Worm (Caenorhabditis elegans): ENCODE data around the gene syx-5.

syx-5 gene

DNA sequence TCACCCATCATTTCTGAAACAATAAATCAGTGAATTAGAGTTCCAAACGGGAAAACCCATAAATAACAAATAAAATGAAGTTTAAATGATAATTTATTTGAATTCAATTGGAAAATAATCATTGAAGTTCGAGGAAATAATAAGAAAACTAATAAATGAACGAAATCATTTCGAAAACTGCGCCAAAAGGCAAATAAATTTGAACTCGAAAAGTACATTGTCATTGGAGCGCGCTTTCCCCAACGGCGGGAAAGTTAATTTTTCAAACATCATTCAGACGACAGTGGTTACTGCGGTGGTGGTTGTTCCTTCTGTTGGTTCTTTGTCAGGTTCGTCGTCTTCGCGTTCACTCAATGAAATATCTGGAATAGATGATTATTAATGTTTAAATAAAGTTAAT is 31.2 kb upstream of the syx-5 start, which contains the start of gene npp-22 (continued):
- TF ChIP-seq lin-13 (GFP tag; optimal IDR thresholded peaks at IDR 0.05) = no peak
- TF ChIP-seq nhr-76 (tag; optimal IDR thresholded peaks at IDR 0.05) = no peak
- no peak for TF ChIP-seq dsc-1 (tag; optimal IDR thresholded peaks at IDR 0.05)
- TF ChIP-seq lir-3 (tag; optimal IDR thresholded peaks at IDR 0.05; ENCODE audit: poor library complexity) = no peak
- TF ChIP-seq ceh-63 (GFP tag; optimal IDR thresholded peaks at IDR 0.05) = no peak
- peak; percentile 94 to 97 for TF ChIP-seq lin-35 (GFP tag; optimal IDR thresholded peaks at IDR 0.05)
- peak; percentile 73 for TF ChIP-seq skn-1 (tag; optimal IDR thresholded peaks at IDR 0.05)
- no peak for TF ChIP-seq fkh-4 (tag; optimal IDR thresholded peaks at IDR 0.05; ENCODE audit: borderline replicate concordance)
- TF ChIP-seq unc-130 (tag; optimal IDR thresholded peaks at IDR 0.05) = peak; percentile 80
- peak; percentile 65 for TF ChIP-seq rnt-1 (tag; optimal IDR thresholded peaks at IDR 0.05)
- TF ChIP-seq nhr-77 (tag; optimal IDR thresholded peaks at IDR 0.05) = peak; percentile 22
- TF ChIP-seq snu-23 (GFP tag; optimal IDR thresholded peaks at IDR 0.05) = peak; percentile 56
- TF ChIP-seq lin-14 (GFP tag; optimal IDR thresholded peaks at IDR 0.05) = peak; percentile 63
- TF ChIP-seq efl-1 (optimal IDR thresholded peaks at IDR 0.05) = peak; percentile 96 to 99
- peak; percentile 96 to 100 for TF ChIP-seq efl-1 (GFP tag; optimal IDR thresholded peaks at IDR 0.05 in 1 of 2)
- peak; percentile 33 for TF ChIP-seq unc-86 (tag; optimal IDR thresholded peaks at IDR 0.05)
- TF ChIP-seq fkh-10 (GFP tag; optimal IDR thresholded peaks at IDR 0.05) = no peak
- TF ChIP-seq zag-1 (tag; optimal IDR thresholded peaks at IDR 0.05) = no peak
- no peak for TF ChIP-seq ets-5 (GFP tag; IDR thresholded peaks at IDR 0.05)
- TF ChIP-seq nhr-237 (tag; optimal IDR thresholded peaks at IDR 0.05) = no peak
- TF ChIP-seq aly-2 (tag; optimal IDR thresholded peaks at IDR 0.05) = no peak
- TF ChIP-seq irx-1 (tag; optimal IDR thresholded peaks at IDR 0.05) = no peak
- TF ChIP-seq jun-1 (tag; optimal IDR thresholded peaks at IDR 0.05) = no peak
- TF ChIP-seq ces-1 (GFP tag; optimal IDR thresholded peaks at IDR 0.05) = no peak
- TF ChIP-seq pqm-1 (tag; optimal IDR thresholded peaks at IDR 0.05) = no peak
- no peak for TF ChIP-seq efl-3 (GFP tag; optimal IDR thresholded peaks at IDR 0.05)
- no peak for TF ChIP-seq elt-2 (tag; optimal IDR thresholded peaks at IDR 0.05)
- TF ChIP-seq C34B4.2 (tag; optimal IDR thresholded peaks at IDR 0.05) = no peak
- TF ChIP-seq pag-3 (tag; optimal IDR thresholded peaks at IDR 0.05; ENCODE audit: borderline replicate concordance, insufficient read depth) = no peak
- no peak for TF ChIP-seq fos-1 (tag; optimal IDR thresholded peaks at IDR 0.05)
- no peak for TF ChIP-seq sptf-1 (tag; optimal IDR thresholded peaks at IDR 0.05)
- TF ChIP-seq ceh-90 (tag; optimal IDR thresholded peaks at IDR 0.05) = no peak
- peak; percentile 93 to 95 (median 94) for TF ChIP-seq dpl-1 (GFP tag; optimal IDR thresholded peaks at IDR 0.05)
- TF ChIP-seq hlh-4 (tag; optimal IDR thresholded peaks at IDR 0.05) = no peak
- TF ChIP-seq mef-2 (tag; optimal IDR thresholded peaks at IDR 0.05) = no peak
- TF ChIP-seq unc-98 (GFP tag; IDR thresholded peaks at IDR 0.05) = no peak
- no peak for TF ChIP-seq ztf-4 (tag; optimal IDR thresholded peaks at IDR 0.05)
- TF ChIP-seq nhr-28 (tag; optimal IDR thresholded peaks at IDR 0.05) = no peak
- TF ChIP-seq pax-3 (tag; optimal IDR thresholded peaks at IDR 0.05) = no peak
- TF ChIP-seq alr-1 (tag; optimal IDR thresholded peaks at IDR 0.05; ENCODE audit: borderline replicate concordance) = no peak
- no peak for TF ChIP-seq aha-1 (tag; optimal IDR thresholded peaks at IDR 0.05)
- no peak for TF ChIP-seq nhr-11 (tag; optimal IDR thresholded peaks at IDR 0.05)
- no peak for TF ChIP-seq egl-27 (tag; optimal IDR thresholded peaks at IDR 0.05)
- TF ChIP-seq snpc-4 (tag; optimal IDR thresholded peaks at IDR 0.05) = peak; percentile 36
- no peak for TF ChIP-seq sox-4 (tag; optimal IDR thresholded peaks at IDR 0.05)
- no peak for TF ChIP-seq mab-9 (GFP tag; IDR thresholded peaks at IDR 0.05)
- no peak for TF ChIP-seq zip-4 (GFP tag; optimal IDR thresholded peaks at IDR 0.05)
- TF ChIP-seq F16B12.6 (tag; optimal IDR thresholded peaks at IDR 0.05) = peak; percentile 30
- TF ChIP-seq hlh-17 (GFP tag; optimal IDR thresholded peaks at IDR 0.05; ENCODE audit: borderline replicate concordance) = no peak
- no peak for TF ChIP-seq tlp-1 (tag; optimal IDR thresholded peaks at IDR 0.05)
- peak; percentile 45 for TF ChIP-seq mep-1 (tag; optimal IDR thresholded peaks at IDR 0.05)
- TF ChIP-seq Y116A8C.19 (tag; optimal IDR thresholded peaks at IDR 0.05; ENCODE audit: borderline replicate concordance) = no peak
- TF ChIP-seq egl-13 (tag; optimal IDR thresholded peaks at IDR 0.05) = no peak
- peak; percentile 75 for TF ChIP-seq nhr-20 (tag; optimal IDR thresholded peaks at IDR 0.05)

Data from whole organism, L1 larva.